Worm (Caenorhabditis elegans): ENCODE measurements around the gene F41E6.8.
A peak's percentile ranks its signal among the peaks of the same experiment; 100 is the strongest.

F41E6.8 gene

DNA sequence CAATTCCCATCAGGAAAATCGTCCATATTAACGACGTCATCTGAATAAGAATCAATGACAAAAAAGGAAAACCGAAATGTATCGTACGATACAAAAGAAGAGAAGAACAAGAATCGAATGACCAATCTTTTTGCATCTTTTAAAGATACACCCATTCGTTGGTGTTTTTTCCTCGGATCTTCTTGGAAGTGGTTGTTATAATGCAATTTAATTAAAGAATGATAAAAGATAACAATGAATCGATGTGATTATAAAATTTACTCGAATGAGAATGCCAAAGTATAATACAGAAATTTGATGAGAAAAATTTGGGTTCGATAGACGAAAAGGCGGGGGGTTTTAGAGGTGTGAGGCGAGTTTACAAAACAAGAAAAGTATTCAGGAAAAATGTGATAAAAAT is 27.7 kb upstream of the F41E6.8 start, which contains the start of gene F41E6.12:
F41E6.12 (minus strand) TSS at position 101 of the 400 bp plus-strand sequence.
- TF ChIP-seq nhr-10 (tag; optimal IDR thresholded peaks at IDR 0.05) (no peak), nhr-11 (tag; optimal IDR thresholded peaks at IDR 0.05) (no peak), nhr-6 (tag; optimal IDR thresholded peaks at IDR 0.05) (no peak), nhr-21 (tag; optimal IDR thresholded peaks at IDR 0.05) (no peak), mab-5 (tag; optimal IDR thresholded peaks at IDR 0.05) (no peak), mbf-1 (tag; optimal IDR thresholded peaks at IDR 0.05) (no peak), unc-55 (GFP tag; optimal IDR thresholded peaks at IDR 0.05) (no peak), zag-1 (tag; optimal IDR thresholded peaks at IDR 0.05) (no peak), blmp-1 (tag; optimal IDR thresholded peaks at IDR 0.05; ENCODE audit: insufficient read depth) (no peak), nhr-23 (tag; optimal IDR thresholded peaks at IDR 0.05) (no peak), peb-1 (tag; optimal IDR thresholded peaks at IDR 0.05) (no peak), fos-1 (tag; optimal IDR thresholded peaks at IDR 0.05) (no peak), nhr-25 (tag; optimal IDR thresholded peaks at IDR 0.05) (no peak), C34F6.9 (tag; optimal IDR thresholded peaks at IDR 0.05) (no peak)

DNA sequence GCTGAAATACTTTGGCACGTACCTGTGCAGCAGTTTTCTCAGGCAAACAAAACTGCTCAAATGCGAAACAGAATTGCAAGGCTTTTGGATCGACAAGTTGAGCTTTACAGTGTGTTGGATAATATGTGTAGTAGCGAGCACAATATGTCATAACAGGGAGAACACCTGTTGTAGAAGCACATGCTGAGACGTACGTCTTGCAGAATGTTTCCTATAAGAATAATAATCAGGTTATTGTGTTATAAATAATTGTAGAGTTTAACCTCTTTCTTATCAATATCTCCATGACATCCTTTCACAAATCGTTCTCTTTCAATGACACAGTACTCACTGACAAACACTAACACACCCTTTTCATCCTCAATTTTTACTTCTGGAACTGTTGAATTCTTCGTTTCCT is 26.3 kb upstream of the F41E6.8 start:
- TF ChIP-seq nhr-10 (tag; optimal IDR thresholded peaks at IDR 0.05) (no peak), nhr-11 (tag; optimal IDR thresholded peaks at IDR 0.05) (no peak), nhr-23 (tag; optimal IDR thresholded peaks at IDR 0.05) (no peak), mab-5 (tag; optimal IDR thresholded peaks at IDR 0.05) (no peak), ceh-82 (tag; optimal IDR thresholded peaks at IDR 0.05) (no peak), F13H6.1 (tag; optimal IDR thresholded peaks at IDR 0.05) (no peak)

- TF ChIP-seq mbf-1 (tag; optimal IDR thresholded peaks at IDR 0.05), result no peak
- TF ChIP-seq C34F6.9 (tag; optimal IDR thresholded peaks at IDR 0.05), result no peak
- TF ChIP-seq nhr-11 (tag; optimal IDR thresholded peaks at IDR 0.05), result no peak
- no peak for TF ChIP-seq alr-1 (tag; optimal IDR thresholded peaks at IDR 0.05)
- TF ChIP-seq blmp-1 (tag; optimal IDR thresholded peaks at IDR 0.05; ENCODE audit: insufficient read depth), result no peak
- no peak for TF ChIP-seq ceh-16 (tag; optimal IDR thresholded peaks at IDR 0.05)
- TF ChIP-seq nhr-25 (tag; optimal IDR thresholded peaks at IDR 0.05), result no peak
- no peak for TF ChIP-seq egl-27 (tag; optimal IDR thresholded peaks at IDR 0.05)
- no peak for TF ChIP-seq skn-1 (tag; optimal IDR thresholded peaks at IDR 0.05)
- TF ChIP-seq nhr-77 (tag; optimal IDR thresholded peaks at IDR 0.05), result no peak
- no peak for TF ChIP-seq nhr-6 (tag; optimal IDR thresholded peaks at IDR 0.05)
- TF ChIP-seq Y55F3AM.14 (GFP tag; optimal IDR thresholded peaks at IDR 0.05), result no peak
- TF ChIP-seq ztf-11 (tag; optimal IDR thresholded peaks at IDR 0.05), result no peak
- no peak for TF ChIP-seq sma-9 (GFP tag; optimal IDR thresholded peaks at IDR 0.05)
- no peak for TF ChIP-seq sma-9 (tag; optimal IDR thresholded peaks at IDR 0.05)
- TF ChIP-seq elt-1 (tag; optimal IDR thresholded peaks at IDR 0.05), result no peak
Observed at ce11 chrV:8626406-8626805, 25.1 kb upstream of the F41E6.8 start.

ce11 chrV:8623754-8624153 is 22.4 kb upstream of the F41E6.8 start, which contains the start of gene F41E6.17:
F41E6.17 (plus strand) TSS chrV:8624101.
- peak; percentile 10 for TF ChIP-seq unc-55 (GFP tag; optimal IDR thresholded peaks at IDR 0.05)
- no peak for TF ChIP-seq nhr-23 (tag; optimal IDR thresholded peaks at IDR 0.05)

- TF ChIP-seq mab-5 (tag; optimal IDR thresholded peaks at IDR 0.05) (no peak), nhr-23 (tag; optimal IDR thresholded peaks at IDR 0.05) (no peak), aly-2 (tag; optimal IDR thresholded peaks at IDR 0.05) (no peak), mdl-1 (tag; optimal IDR thresholded peaks at IDR 0.05) (no peak), nhr-11 (tag; optimal IDR thresholded peaks at IDR 0.05) (no peak), nhr-129 (tag; optimal IDR thresholded peaks at IDR 0.05) (no peak), lin-13 (GFP tag; optimal IDR thresholded peaks at IDR 0.05) (no peak), skn-1 (tag; optimal IDR thresholded peaks at IDR 0.05) (no peak), sma-9 (GFP tag; optimal IDR thresholded peaks at IDR 0.05) (no peak), sma-9 (tag; optimal IDR thresholded peaks at IDR 0.05) (no peak), sma-3 (GFP tag; optimal IDR thresholded peaks at IDR 0.05) (no peak), crh-2 (tag; optimal IDR thresholded peaks at IDR 0.05) (no peak), alr-1 (tag; optimal IDR thresholded peaks at IDR 0.05) (no peak), ceh-82 (tag; optimal IDR thresholded peaks at IDR 0.05) (no peak), lin-11 (tag; optimal IDR thresholded peaks at IDR 0.05) (no peak)
Observed at ce11 chrV:8622314-8622713, 21.0 kb upstream of the F41E6.8 start, which contains the start of gene F41E6.1. F41E6.1 (plus strand) TSS chrV:8622614.

- TF ChIP-seq sma-9 (GFP tag; optimal IDR thresholded peaks at IDR 0.05) (no peak), sma-9 (tag; optimal IDR thresholded peaks at IDR 0.05) (no peak), nhr-21 (tag; optimal IDR thresholded peaks at IDR 0.05) (no peak), nhr-11 (tag; optimal IDR thresholded peaks at IDR 0.05) (no peak)
Observed at ce11 chrV:8621213-8621612, 19.9 kb upstream of the F41E6.8 start, which contains the start of gene idpc-2. idpc-2 (minus strand) TSS chrV:8621313.

Measured in whole organism, L2 larva.